Worm (Caenorhabditis elegans) whole organism, L1 larva: ENCODE results near the gene kxd-1.

Source experiments
- aha-1 ChIP-seq: fragments of 150-350 bp; optimal IDR thresholded peaks from 2 replicates; lab custom pipeline; 2014; ENCODE audit warnings: missing biosample characterization, missing genetic modification characterization
- alr-1 ChIP-seq: fragments of 200-800 bp; sonication (Bioruptor generic); optimal IDR thresholded peaks from 2 replicates; lab custom pipeline; 2018; ENCODE audit warnings: borderline replicate concordance, mild to moderate bottlenecking, missing genetic modification characterization, missing compliant biosample characterization
- ceh-63 ChIP-seq: fragments of 200-800 bp; sonication (Bioruptor generic); optimal IDR thresholded peaks from 2 replicates; lab custom pipeline; 2018; ENCODE audit warnings: mild to moderate bottlenecking, missing genetic modification characterization, missing compliant biosample characterization
- ceh-82 ChIP-seq, 3 experiments: fragments of 150-350 bp in 1 of 3; sonication (generic microtip) in 2 of 3; optimal IDR thresholded peaks; 2 replicates each; lab custom pipeline; 2014 to 2017; ENCODE audit warnings: missing biosample characterization in 3 of 3, missing genetic modification characterization in 3 of 3
- ceh-90 ChIP-seq: sonication (generic microtip); optimal IDR thresholded peaks from 2 replicates; lab custom pipeline; 2016; ENCODE audit warnings: missing genetic modification characterization, missing compliant biosample characterization
- dsc-1 ChIP-seq: sonication (generic microtip); optimal IDR thresholded peaks from 2 replicates; lab custom pipeline; 2016; ENCODE audit warnings: mild to moderate bottlenecking, missing genetic modification characterization, missing compliant biosample characterization
- efl-1 ChIP-seq, 4 experiments: fragments of 150-350 bp; optimal IDR thresholded peaks in 3 of 4; peaks in 1 of 4; 1 replicate in 1 of 4; 2 replicates in 3 of 4; lab custom pipeline; 2014; ENCODE audit warnings: missing biosample characterization in 2 of 4, missing genetic modification characterization in 2 of 4, missing genetic modification reagents in 2 of 4
- egl-13 ChIP-seq: sonication (generic microtip); optimal IDR thresholded peaks from 2 replicates; lab custom pipeline; 2016; ENCODE audit warnings: missing genotype, missing genetic modification reagents, missing genetic modification characterization, missing compliant biosample characterization
- elt-2 ChIP-seq: sonication (generic microtip); optimal IDR thresholded peaks from 2 replicates; lab custom pipeline; 2016; ENCODE audit warnings: missing genetic modification characterization, mild to moderate bottlenecking, inconsistent platforms, missing compliant biosample characterization, missing genetic modification reagents
- elt-3 ChIP-seq, 6 experiments: fragments of 150-350 bp in 1 of 6; sonication (generic microtip); optimal IDR thresholded peaks; 2 replicates each; lab custom pipeline; 2017 to 2018; ENCODE audit warnings: missing biosample characterization in 6 of 6, missing genetic modification characterization in 6 of 6, inconsistent platforms in 1 of 6
- fkh-4 ChIP-seq: sonication (generic microtip); optimal IDR thresholded peaks from 2 replicates; lab custom pipeline; 2016; ENCODE audit warnings: missing compliant biosample characterization, missing genetic modification characterization, borderline replicate concordance
- fos-1 ChIP-seq: fragments of 150-350 bp; optimal IDR thresholded peaks from 2 replicates; lab custom pipeline; 2014; ENCODE audit warnings: missing biosample characterization, missing genetic modification characterization
- grh-1 ChIP-seq: fragments of 200-800 bp; sonication (Bioruptor generic); IDR thresholded peaks from 2 replicates; pipeline ENCODE4 v1.3.6; 2022; ENCODE audit warnings: missing genetic modification reagents, missing genetic modification characterization, missing compliant biosample characterization
- hpl-2 ChIP-seq: fragments of 150-350 bp; optimal IDR thresholded peaks from 2 replicates; lab custom pipeline; 2014; ENCODE audit warnings: missing biosample characterization, missing genetic modification reagents, missing genetic modification characterization
- irx-1 ChIP-seq: sonication (generic microtip); optimal IDR thresholded peaks from 2 replicates; lab custom pipeline; 2016; ENCODE audit warnings: missing genetic modification characterization, missing compliant biosample characterization
- jun-1 ChIP-seq: fragments of 150-350 bp; optimal IDR thresholded peaks from 2 replicates; lab custom pipeline; 2014; ENCODE audit warnings: missing biosample characterization, missing genetic modification reagents, missing genetic modification characterization
- lin-13 ChIP-seq: fragments of 150-350 bp; optimal IDR thresholded peaks from 2 replicates; lab custom pipeline; 2014; ENCODE audit warnings: missing biosample characterization, missing genetic modification reagents, missing genetic modification characterization
- lin-15B ChIP-seq: fragments of 150-350 bp; sonication (generic microtip); optimal IDR thresholded peaks from 3 replicates; lab custom pipeline; 2014; ENCODE audit warnings: missing biosample characterization, missing genetic modification characterization
- lin-35 ChIP-seq, 2 experiments: fragments of 150-350 bp; optimal IDR thresholded peaks; 2 replicates each; lab custom pipeline; 2014; ENCODE audit warnings: missing biosample characterization in 2 of 2, missing genetic modification characterization in 2 of 2, missing genetic modification reagents in 2 of 2
- lin-39 ChIP-seq: fragments of 150-350 bp; optimal IDR thresholded peaks from 2 replicates; lab custom pipeline; 2014; ENCODE audit warnings: missing biosample characterization, missing genetic modification reagents, missing genetic modification characterization
- lsy-2 ChIP-seq, 2 experiments: fragments of 150-350 bp; optimal IDR thresholded peaks; 2 replicates each; lab custom pipeline; 2014; ENCODE audit warnings: missing biosample characterization in 2 of 2, missing genetic modification characterization in 2 of 2
- mab-9 ChIP-seq: fragments of 200-800 bp; sonication (Bioruptor generic); IDR thresholded peaks from 2 replicates; pipeline ENCODE4 v1.3.6; 2022; ENCODE audit warnings: missing genetic modification reagents, missing genetic modification characterization, missing compliant biosample characterization
- mdl-1 ChIP-seq, 2 experiments: fragments of 150-350 bp; optimal IDR thresholded peaks; 2 replicates each; lab custom pipeline; 2014 to 2017; ENCODE audit warnings: missing biosample characterization in 2 of 2, missing genetic modification characterization in 2 of 2, inconsistent platforms in 1 of 2
- nhr-19 ChIP-seq: fragments of 200-800 bp; sonication (Bioruptor generic); conservative IDR thresholded peaks from 2 replicates; pipeline ENCODE4 v1.3.6; 2022; ENCODE audit warnings: missing genetic modification characterization, missing compliant biosample characterization
- nhr-20 ChIP-seq: sonication (generic microtip); optimal IDR thresholded peaks from 2 replicates; lab custom pipeline; 2016; ENCODE audit warnings: mild to moderate bottlenecking, missing genetic modification characterization, missing compliant biosample characterization
- nhr-237 ChIP-seq: fragments of 150-350 bp; optimal IDR thresholded peaks from 2 replicates; lab custom pipeline; 2014; ENCODE audit warnings: missing biosample characterization, missing genetic modification characterization
- nhr-47 ChIP-seq: sonication (generic microtip); optimal IDR thresholded peaks from 2 replicates; lab custom pipeline; 2016; ENCODE audit warnings: mild to moderate bottlenecking, missing genetic modification characterization, moderate library complexity, missing compliant biosample characterization
- nhr-76 ChIP-seq: sonication (generic microtip); optimal IDR thresholded peaks from 2 replicates; lab custom pipeline; 2017; ENCODE audit warnings: missing biosample characterization, missing genetic modification characterization
- nhr-84 ChIP-seq: sonication (generic microtip); optimal IDR thresholded peaks from 2 replicates; lab custom pipeline; 2017; ENCODE audit warnings: missing biosample characterization, missing genetic modification characterization
- nhr-90 ChIP-seq: sonication (generic microtip); optimal IDR thresholded peaks from 2 replicates; lab custom pipeline; 2016; ENCODE audit warnings: mild to moderate bottlenecking, missing genetic modification characterization, missing compliant biosample characterization; ENCODE audit not compliant: poor library complexity
- pag-3 ChIP-seq: sonication (generic microtip); optimal IDR thresholded peaks from 2 replicates; lab custom pipeline; 2017; ENCODE audit warnings: missing genetic modification characterization, mild to moderate bottlenecking, missing compliant biosample characterization, antibody characterized with exemption, borderline replicate concordance; ENCODE audit not compliant: insufficient read depth
- pax-3 ChIP-seq: fragments of 200-800 bp; sonication (Bioruptor generic); optimal IDR thresholded peaks from 2 replicates; lab custom pipeline; 2018; ENCODE audit warnings: mild to moderate bottlenecking, missing genetic modification characterization, moderate library complexity, missing compliant biosample characterization
- skn-1 ChIP-seq: fragments of 150-350 bp; optimal IDR thresholded peaks from 2 replicates; lab custom pipeline; 2014; ENCODE audit warnings: missing biosample characterization, missing genetic modification characterization
- snu-23 ChIP-seq: sonication (generic microtip); optimal IDR thresholded peaks from 2 replicates; lab custom pipeline; 2016; ENCODE audit warnings: missing genetic modification characterization, missing compliant biosample characterization
- sox-4 ChIP-seq: sonication (generic microtip); optimal IDR thresholded peaks from 2 replicates; lab custom pipeline; 2016; ENCODE audit warnings: missing genetic modification characterization, missing compliant biosample characterization
- sptf-1 ChIP-seq: fragments of 150-350 bp; optimal IDR thresholded peaks from 2 replicates; lab custom pipeline; 2014; ENCODE audit warnings: missing biosample characterization, missing genetic modification characterization
- tbx-2 ChIP-seq: sonication (generic microtip); optimal IDR thresholded peaks from 2 replicates; lab custom pipeline; 2016; ENCODE audit warnings: missing genetic modification characterization, missing compliant biosample characterization
- unc-30 ChIP-seq: sonication (generic microtip); optimal IDR thresholded peaks from 2 replicates; lab custom pipeline; 2017; ENCODE audit warnings: missing biosample characterization, missing genetic modification characterization
- vab-15 ChIP-seq: sonication (generic microtip); optimal IDR thresholded peaks from 2 replicates; lab custom pipeline; 2017; ENCODE audit warnings: missing genotype, mild to moderate bottlenecking, missing genetic modification characterization, missing compliant biosample characterization
- zag-1 ChIP-seq: fragments of 150-350 bp; optimal IDR thresholded peaks from 2 replicates; lab custom pipeline; 2014; ENCODE audit warnings: missing biosample characterization, missing genetic modification characterization
- zip-4 ChIP-seq: fragments of 200-800 bp; sonication (Bioruptor generic); optimal IDR thresholded peaks from 2 replicates; lab custom pipeline; 2018; ENCODE audit warnings: mild to moderate bottlenecking, missing genetic modification characterization, moderate library complexity, missing compliant biosample characterization

kxd-1 gene

ce11 chrV:7258965-7259364 is 37.7 kb downstream of the kxd-1 start, which contains the start of gene C13A2.12:
Gene C13A2.12, plus strand, starts transcription at chrV:7259265.
- TF ChIP-seq jun-1 (tag; lab: Kevin White, UChicago) (no peak), nhr-76 (tag; lab: Kevin White, UChicago) (no peak), lsy-2 (tag; optimal IDR thresholded peaks at IDR 0.05; lab: Kevin White, UChicago) (no peak), efl-1 (optimal IDR thresholded peaks at IDR 0.05; lab: Kevin White, UChicago) (no peak), efl-1 (GFP tag; optimal IDR thresholded peaks at IDR 0.05 in 1 of 2; lab: Kevin White, UChicago) (no peak), elt-2 (tag; lab: Kevin White, UChicago) (no peak), lin-35 (GFP tag; optimal IDR thresholded peaks at IDR 0.05; lab: Kevin White, UChicago) (no peak), ceh-82 (tag; optimal IDR thresholded peaks at IDR 0.05; lab: Kevin White, UChicago) (no peak), lin-39 (tag; lab: Kevin White, UChicago) (no peak), fkh-4 (tag; lab: Kevin White, UChicago) (no peak), nhr-84 (no peak), sox-4 (tag; lab: Kevin White, UChicago) (no peak), hpl-2 (no peak)

- TF ChIP-seq nhr-76 (tag; lab: Kevin White, UChicago): no peak
- no peak for TF ChIP-seq pax-3
- TF ChIP-seq lin-15B (tag; lab: Kevin White, UChicago): no peak
- no peak for TF ChIP-seq fos-1 (tag; lab: Kevin White, UChicago)
- no peak for TF ChIP-seq ceh-90
- TF ChIP-seq egl-13: no peak
- no peak for TF ChIP-seq nhr-20 (tag; lab: Kevin White, UChicago)
- no peak for TF ChIP-seq nhr-47 (tag; lab: Kevin White, UChicago)
- TF ChIP-seq lin-13 (GFP tag; lab: Kevin White, UChicago): no peak
- TF ChIP-seq mdl-1 (tag; optimal IDR thresholded peaks at IDR 0.05; lab: Kevin White, UChicago): no peak
- no peak for TF ChIP-seq dsc-1 (tag; lab: Kevin White, UChicago)
- TF ChIP-seq elt-2 (tag; lab: Kevin White, UChicago): no peak
Observed at ce11 chrV:7264042-7264441, 42.8 kb downstream of the kxd-1 start, which contains the start of gene C13A2.9. Gene C13A2.9, minus strand, starts transcription at chrV:7264142.

- TF ChIP-seq mab-9 (no peak), dsc-1 (tag; lab: Kevin White, UChicago) (no peak), vab-15 (tag; lab: Kevin White, UChicago) (no peak), zip-4 (no peak), snu-23 (GFP tag; lab: Kevin White, UChicago) (no peak), sptf-1 (tag; lab: Kevin White, UChicago) (no peak), pag-3 (no peak), jun-1 (tag; lab: Kevin White, UChicago) (no peak), elt-2 (tag; lab: Kevin White, UChicago) (no peak), alr-1 (no peak), sox-4 (tag; lab: Kevin White, UChicago) (no peak), nhr-47 (tag; lab: Kevin White, UChicago) (no peak), nhr-19 (no peak), nhr-237 (no peak), fkh-4 (tag; lab: Kevin White, UChicago) (no peak), aha-1 (no peak), unc-30 (no peak), nhr-20 (tag; lab: Kevin White, UChicago) (no peak), tbx-2 (tag; lab: Kevin White, UChicago) (no peak), grh-1 (GFP tag; lab: Robert Waterston, UW) (no peak)
Observed at ce11 chrV:7266021-7266420, 44.8 kb downstream of the kxd-1 start, which contains the start of gene C13A2.7. Gene C13A2.7, plus strand, starts transcription at chrV:7266321.

ce11 chrV:7269399-7269798 is 48.1 kb downstream of the kxd-1 start, which contains the start of gene C13A2.6:
Gene C13A2.6, plus strand, starts transcription at chrV:7269699.
- TF ChIP-seq irx-1 (tag; lab: Kevin White, UChicago) (no peak), mdl-1 (tag; optimal IDR thresholded peaks at IDR 0.05; lab: Kevin White, UChicago) (no peak), lin-39 (tag; lab: Kevin White, UChicago) (no peak), ceh-63 (GFP tag; lab: Kevin White, UChicago) (no peak), zag-1 (tag; lab: Kevin White, UChicago) (no peak), nhr-90 (tag; lab: Kevin White, UChicago) (no peak), skn-1 (tag; lab: Kevin White, UChicago) (no peak), elt-3 (tag; optimal IDR thresholded peaks at IDR 0.05; lab: Kevin White, UChicago) (no peak)
